Worm (Caenorhabditis elegans) whole organism, midembryonic: ENCODE measurements around the gene F58E6.6.

ENCODE experiments used
- flt-1 ChIP-seq: fragments of 200-800 bp; sonication (Bioruptor generic); IDR thresholded peaks from 2 replicates; pipeline ENCODE4 v1.3.6; 2022; ENCODE audit warnings: missing genetic modification characterization, missing compliant biosample characterization
- med-1 ChIP-seq: sonication (generic microtip); optimal IDR thresholded peaks from 2 replicates; lab custom pipeline; 2017; ENCODE audit warnings: missing genetic modification characterization, mild to moderate bottlenecking, missing compliant biosample characterization, antibody characterized with exemption, missing genetic modification reagents; ENCODE audit not compliant: insufficient read depth
- ref-1 ChIP-seq: fragments of 200-800 bp; sonication (Bioruptor generic); conservative IDR thresholded peaks from 2 replicates; pipeline ENCODE4 v1.3.6; 2022; ENCODE audit warnings: missing genetic modification reagents, missing genetic modification characterization, missing compliant biosample characterization
- tab-1 ChIP-seq: fragments of 200-800 bp; sonication (Bioruptor generic); IDR thresholded peaks from 2 replicates; pipeline ENCODE4 v1.3.6; 2022; ENCODE audit warnings: missing genetic modification characterization, missing compliant biosample characterization
- ztf-23 ChIP-seq: fragments of 200-800 bp; sonication (Bioruptor generic); IDR thresholded peaks from 2 replicates; pipeline ENCODE4 v1.3.6; 2022; ENCODE audit warnings: missing genetic modification reagents, missing genetic modification characterization, missing compliant biosample characterization
- ztf-29 ChIP-seq: fragments of 200-800 bp; sonication (Bioruptor generic); IDR thresholded peaks from 2 replicates; pipeline ENCODE4 v1.3.6; 2022; ENCODE audit warnings: missing genetic modification reagents, missing genetic modification characterization, missing compliant biosample characterization

DNA sequence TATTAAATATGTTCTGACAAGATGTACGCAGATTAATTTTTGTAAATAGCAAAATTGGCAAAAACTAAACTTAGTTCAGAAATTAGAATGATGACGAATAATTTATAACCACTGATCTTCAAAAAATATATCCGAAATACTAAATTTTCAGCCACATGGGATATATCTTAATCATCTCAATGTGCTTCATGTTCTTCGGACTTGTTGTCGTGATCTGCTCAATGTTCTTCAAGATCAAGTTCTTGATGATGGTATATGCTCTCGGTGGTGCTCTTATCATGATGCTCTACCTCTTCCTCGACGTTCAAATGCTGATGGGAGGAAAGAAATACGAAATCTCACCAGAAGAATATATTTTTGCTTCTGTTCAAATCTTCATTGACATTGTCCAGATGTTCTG is 46.2 kb downstream of the F58E6.6 start:
- TF ChIP-seq ztf-23 (GFP tag; lab: Robert Waterston, UW) (no peak), ref-1 (no peak), med-1 (GFP tag; lab: Kevin White, UChicago) (no peak), tab-1 (GFP tag; lab: Robert Waterston, UW) (no peak), ztf-29 (no peak), flt-1 (no peak)
